Worm (Caenorhabditis elegans): ENCODE data around the gene fbxb-52.

fbxb-52 gene

ce11 chrII:1571032-1571431, 20.6 kb upstream of the fbxb-52 start, which contains the start of gene fbxb-46:
Gene fbxb-46, minus strand, starts transcription at chrII:1571132.
- no peak for TF ChIP-seq snu-23 (GFP tag; optimal IDR thresholded peaks at IDR 0.05)

- TF ChIP-seq efl-1 (optimal IDR thresholded peaks at IDR 0.05) (no peak), efl-1 (GFP tag; optimal IDR thresholded peaks at IDR 0.05 in 1 of 2) (no peak), nhr-76 (tag; optimal IDR thresholded peaks at IDR 0.05) (no peak), pag-3 (tag; optimal IDR thresholded peaks at IDR 0.05; ENCODE audit: borderline replicate concordance, insufficient read depth) (no peak), nhr-90 (tag; optimal IDR thresholded peaks at IDR 0.05; ENCODE audit: poor library complexity) (no peak), fkh-8 (tag; optimal IDR thresholded peaks at IDR 0.05) (no peak), zag-1 (tag; optimal IDR thresholded peaks at IDR 0.05) (no peak), rnt-1 (tag; optimal IDR thresholded peaks at IDR 0.05) (no peak), ceh-63 (GFP tag; optimal IDR thresholded peaks at IDR 0.05) (no peak), Y116A8C.19 (tag; optimal IDR thresholded peaks at IDR 0.05; ENCODE audit: borderline replicate concordance) (no peak), lin-35 (GFP tag; optimal IDR thresholded peaks at IDR 0.05) (no peak), lin-14 (GFP tag; optimal IDR thresholded peaks at IDR 0.05) (no peak), fkh-4 (tag; optimal IDR thresholded peaks at IDR 0.05; ENCODE audit: borderline replicate concordance) (no peak), hpl-2 (GFP tag; optimal IDR thresholded peaks at IDR 0.05) (no peak), C34B4.2 (tag; optimal IDR thresholded peaks at IDR 0.05) (no peak), nhr-20 (tag; optimal IDR thresholded peaks at IDR 0.05) (no peak), aly-2 (tag; optimal IDR thresholded peaks at IDR 0.05) (no peak)
Measured at ce11 chrII:1568214-1568613, 17.8 kb upstream of the fbxb-52 start, which contains the start of gene fbxb-49. Gene fbxb-49, plus strand, starts transcription at chrII:1568514.

ce11 chrII:1567646-1568045, 17.2 kb upstream of the fbxb-52 start, which contains the start of gene K05F6.8:
Gene K05F6.8, minus strand, starts transcription at chrII:1567746.
- TF ChIP-seq snu-23 (GFP tag; optimal IDR thresholded peaks at IDR 0.05) (no peak), tlp-1 (tag; optimal IDR thresholded peaks at IDR 0.05) (no peak), hlh-17 (GFP tag; optimal IDR thresholded peaks at IDR 0.05; ENCODE audit: borderline replicate concordance) (no peak), F16B12.6 (tag; optimal IDR thresholded peaks at IDR 0.05) (no peak), aha-1 (tag; optimal IDR thresholded peaks at IDR 0.05) (no peak), lir-3 (tag; optimal IDR thresholded peaks at IDR 0.05; ENCODE audit: poor library complexity) (no peak), nhr-47 (tag; optimal IDR thresholded peaks at IDR 0.05) (no peak), efl-1 (optimal IDR thresholded peaks at IDR 0.05) (no peak), efl-1 (GFP tag; optimal IDR thresholded peaks at IDR 0.05 in 1 of 2) (no peak), vab-15 (tag; optimal IDR thresholded peaks at IDR 0.05) (no peak), unc-86 (tag; optimal IDR thresholded peaks at IDR 0.05) (no peak), ceh-8 (GFP tag; optimal IDR thresholded peaks at IDR 0.05) (no peak), sox-4 (tag; optimal IDR thresholded peaks at IDR 0.05) (no peak), nhr-20 (tag; optimal IDR thresholded peaks at IDR 0.05) (no peak), jun-1 (tag; optimal IDR thresholded peaks at IDR 0.05) (no peak), ceh-88 (GFP tag; IDR thresholded peaks at IDR 0.05) (no peak), rnt-1 (tag; optimal IDR thresholded peaks at IDR 0.05) (no peak), zag-1 (tag; optimal IDR thresholded peaks at IDR 0.05) (no peak), lin-14 (GFP tag; optimal IDR thresholded peaks at IDR 0.05) (no peak)

ce11 chrII:1561863-1562262, 11.5 kb upstream of the fbxb-52 start, which contains the start of gene K05F6.14:
Gene K05F6.14, plus strand, starts transcription at chrII:1562163.
- no peak for TF ChIP-seq zag-1 (tag; optimal IDR thresholded peaks at IDR 0.05)
- no peak for TF ChIP-seq lin-14 (GFP tag; optimal IDR thresholded peaks at IDR 0.05)
- TF ChIP-seq nhr-28 (tag; optimal IDR thresholded peaks at IDR 0.05) = no peak
- TF ChIP-seq efl-1 (optimal IDR thresholded peaks at IDR 0.05) = no peak
- no peak for TF ChIP-seq efl-1 (GFP tag; optimal IDR thresholded peaks at IDR 0.05 in 1 of 2)
- TF ChIP-seq grh-1 (GFP tag; IDR thresholded peaks at IDR 0.05) = no peak
- no peak for TF ChIP-seq nhr-237 (tag; optimal IDR thresholded peaks at IDR 0.05)
- no peak for TF ChIP-seq C34B4.2 (tag; optimal IDR thresholded peaks at IDR 0.05)
- TF ChIP-seq efl-3 (GFP tag; optimal IDR thresholded peaks at IDR 0.05) = no peak
- TF ChIP-seq fkh-8 (tag; optimal IDR thresholded peaks at IDR 0.05) = no peak
- TF ChIP-seq fkh-10 (GFP tag; optimal IDR thresholded peaks at IDR 0.05) = no peak
- no peak for TF ChIP-seq ets-5 (GFP tag; IDR thresholded peaks at IDR 0.05)
- TF ChIP-seq lir-3 (tag; optimal IDR thresholded peaks at IDR 0.05; ENCODE audit: poor library complexity) = no peak
- TF ChIP-seq nhr-76 (tag; optimal IDR thresholded peaks at IDR 0.05) = no peak
- no peak for TF ChIP-seq unc-30 (tag; optimal IDR thresholded peaks at IDR 0.05)

Measured in whole organism, L1 larva.